Comparison of ENCODE assay signal across 2 fruit fly cellular contexts in the genomic region with DNA sequence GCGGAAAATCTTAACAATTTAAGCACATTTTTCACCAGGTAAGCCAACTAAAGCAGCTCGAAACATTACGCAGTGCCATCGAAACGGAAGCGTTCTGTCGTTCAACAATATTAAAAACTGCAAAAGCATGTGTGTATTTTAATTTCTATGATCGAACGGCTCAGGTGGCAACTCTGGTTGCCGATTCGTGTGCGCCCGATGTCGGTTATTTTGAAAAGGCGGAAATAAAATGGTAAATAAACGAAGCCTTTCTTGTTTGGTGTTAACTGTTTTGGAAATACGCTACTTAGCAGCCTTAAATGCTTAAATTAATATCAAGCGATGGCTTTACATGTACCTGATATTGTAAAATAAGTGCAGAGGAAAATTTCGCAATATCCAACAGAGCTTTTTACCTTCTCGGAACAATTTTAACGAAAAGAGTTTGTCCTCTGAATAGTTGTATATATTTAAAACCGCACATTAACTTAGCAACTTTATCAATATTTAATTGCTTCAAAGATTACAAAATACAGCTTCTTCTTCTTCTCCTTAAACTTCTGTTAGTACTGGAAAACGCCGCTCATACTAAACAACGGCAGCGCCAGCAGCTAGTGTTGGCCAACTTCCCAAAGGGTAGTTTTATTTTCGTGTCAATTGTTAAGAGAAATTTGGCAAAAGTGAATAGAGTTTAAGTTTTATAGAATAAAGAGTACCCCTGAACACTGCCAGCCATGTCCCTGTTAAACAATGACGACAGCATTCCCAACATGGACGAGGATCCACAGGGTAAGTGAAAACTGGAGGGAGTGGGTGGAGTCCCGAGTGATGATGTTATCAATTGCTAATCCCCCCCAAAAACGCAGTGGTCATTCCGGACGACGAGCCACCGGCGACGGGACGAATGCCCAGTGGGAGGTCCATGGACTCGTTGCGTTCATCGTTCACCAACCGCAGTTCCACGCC.
TF ChIP-seq lines count a peak whose summit lies in the region.

A gene (plus strand): TSS at position 588 of the 945 bp plus-strand sequence.

TF ChIP-seq in whole organism, embryonic, 481 proteins besides CTCF, POLR2A, EP300 and RAD21 (continued from another document and continues in another):
- TF ChIP-seq PHDP (tag; optimal IDR thresholded peaks at IDR 0.05; lab: Kevin White, UChicago) (no peak), CG11723 (GFP tag; optimal IDR thresholded peaks at IDR 0.05; lab: Kevin White, UChicago) (no peak), luna (GFP tag; optimal IDR thresholded peaks at IDR 0.05; lab: Kevin White, UChicago) (no peak), emc (GFP tag; optimal IDR thresholded peaks at IDR 0.05; lab: Kevin White, UChicago) (no peak), h (optimal IDR thresholded peaks at IDR 0.05; lab: Kevin White, UChicago) (no peak), Hr51 (GFP tag; optimal IDR thresholded peaks at IDR 0.05; lab: Kevin White, UChicago) (peak; percentile 5 to 35), CG11085 (GFP tag; IDR thresholded peaks at IDR 0.05; lab: Robert Waterston, UW) (peak; percentile 14; the same call in 1 of the 2 replicates), CkIIα-i1 (GFP tag; IDR thresholded peaks at IDR 0.05; lab: Robert Waterston, UW) (no peak), en (GFP tag; optimal IDR thresholded peaks at IDR 0.05; lab: Kevin White, UChicago) (no peak), fd64A (GFP tag; optimal IDR thresholded peaks at IDR 0.05; lab: Kevin White, UChicago) (no peak), CG6791 (GFP tag; IDR thresholded peaks at IDR 0.05; lab: Robert Waterston, UW; ENCODE audit: partially characterized antibody) (no peak), CG7357 (GFP tag; IDR thresholded peaks at IDR 0.05; lab: Robert Waterston, UW) (no peak), CG32767 (GFP tag; IDR thresholded peaks at IDR 0.05; lab: Robert Waterston, UW) (no peak), Ssrp (tag; optimal IDR thresholded peaks at IDR 0.05; lab: Kevin White, UChicago) (no peak), al (GFP tag; IDR thresholded peaks at IDR 0.05; lab: Robert Waterston, UW) (no peak), Sox102F (GFP tag; optimal IDR thresholded peaks at IDR 0.05; lab: Kevin White, UChicago) (no peak), CG10209 (GFP tag; optimal IDR thresholded peaks at IDR 0.05; lab: Kevin White, UChicago) (no peak), CG30403 (GFP tag; optimal IDR thresholded peaks at IDR 0.05; lab: Kevin White, UChicago) (peak; percentile 41), CG14965 (GFP tag; optimal IDR thresholded peaks at IDR 0.05; lab: Kevin White, UChicago; ENCODE audit: borderline replicate concordance) (no peak), H15 (GFP tag; IDR thresholded peaks at IDR 0.05; lab: Robert Waterston, UW) (no peak), repo (GFP tag; optimal IDR thresholded peaks at IDR 0.05; lab: Kevin White, UChicago) (no peak), CG3847 (GFP tag; IDR thresholded peaks at IDR 0.05; lab: Robert Waterston, UW) (peak; percentile 62), Mad (GFP tag; optimal IDR thresholded peaks at IDR 0.05; lab: Kevin White, UChicago) (no peak), YL-1 (GFP tag; optimal IDR thresholded peaks at IDR 0.05; lab: Kevin White, UChicago) (peak; percentile 1), Myb (GFP tag; optimal IDR thresholded peaks at IDR 0.05; lab: Kevin White, UChicago) (peak; percentile 90), dpn (GFP tag; optimal IDR thresholded peaks at IDR 0.05; lab: Kevin White, UChicago) (peak in 1 of 2 experiments; percentile 32), CG8290 (GFP tag; optimal IDR thresholded peaks at IDR 0.05; lab: Kevin White, UChicago) (peak; percentile 46), CG8290 (tag; optimal IDR thresholded peaks at IDR 0.05; lab: Kevin White, UChicago) (no peak), CG2712 (tag; optimal IDR thresholded peaks at IDR 0.05; lab: Kevin White, UChicago) (peak; percentile 32), CG10147 (GFP tag; optimal IDR thresholded peaks at IDR 0.05; lab: Kevin White, UChicago) (no peak), zf30C (GFP tag; optimal IDR thresholded peaks at IDR 0.05; lab: Kevin White, UChicago) (no peak), CG8359 (GFP tag; optimal IDR thresholded peaks at IDR 0.05; lab: Kevin White, UChicago; ENCODE audit: borderline replicate concordance) (no peak), CG7928 (GFP tag; optimal IDR thresholded peaks at IDR 0.05; lab: Kevin White, UChicago) (no peak), CG10274 (GFP tag; optimal IDR thresholded peaks at IDR 0.05; lab: Kevin White, UChicago) (no peak), run (tag; optimal IDR thresholded peaks at IDR 0.05; lab: Kevin White, UChicago) (no peak), sc (optimal IDR thresholded peaks at IDR 0.05; lab: Kevin White, UChicago) (no peak), sc (GFP tag; optimal IDR thresholded peaks at IDR 0.05; lab: Kevin White, UChicago) (no peak), fru (optimal IDR thresholded peaks at IDR 0.05; lab: Kevin White, UChicago) (no peak), prd (optimal IDR thresholded peaks at IDR 0.05; lab: Kevin White, UChicago) (no peak), prd (GFP tag; IDR thresholded peaks at IDR 0.05; lab: Robert Waterston, UW) (no peak), D19B (GFP tag; optimal IDR thresholded peaks at IDR 0.05; lab: Kevin White, UChicago) (no peak), gcm (GFP tag; optimal IDR thresholded peaks at IDR 0.05; lab: Kevin White, UChicago) (no peak), HLHmδ (GFP tag; optimal IDR thresholded peaks at IDR 0.05; lab: Kevin White, UChicago) (no peak), CG7987 (GFP tag; optimal IDR thresholded peaks at IDR 0.05; lab: Kevin White, UChicago) (no peak), gro (GFP tag; optimal IDR thresholded peaks at IDR 0.05; lab: Kevin White, UChicago) (peak; percentile 17), CG1603 (tag; optimal IDR thresholded peaks at IDR 0.05; lab: Kevin White, UChicago) (peak; percentile 44), Fer2 (tag; optimal IDR thresholded peaks at IDR 0.05; lab: Kevin White, UChicago) (peak; percentile 30), ara (GFP tag; IDR thresholded peaks at IDR 0.05; lab: Robert Waterston, UW) (no peak), zfh1 (GFP tag; IDR thresholded peaks at IDR 0.05; lab: Robert Waterston, UW) (peak; percentile 18; the same call in 1 of the 3 replicates), CG3995 (GFP tag; optimal IDR thresholded peaks at IDR 0.05; lab: Kevin White, UChicago) (peak; percentile 25), CG30020 (tag; optimal IDR thresholded peaks at IDR 0.05; lab: Kevin White, UChicago) (no peak), cwo (GFP tag; optimal IDR thresholded peaks at IDR 0.05; lab: Kevin White, UChicago) (no peak), CG6813 (GFP tag; optimal IDR thresholded peaks at IDR 0.05; lab: Kevin White, UChicago) (no peak), sima (GFP tag; optimal IDR thresholded peaks at IDR 0.05; lab: Kevin White, UChicago) (no peak), sim (GFP tag; IDR thresholded peaks at IDR 0.05; lab: Robert Waterston, UW) (no peak), crol (GFP tag; IDR thresholded peaks at IDR 0.05; lab: Robert Waterston, UW) (no peak), Hmr (GFP tag; optimal IDR thresholded peaks at IDR 0.05; lab: Kevin White, UChicago) (peak; percentile 50), CG2875 (GFP tag; optimal IDR thresholded peaks at IDR 0.05; lab: Kevin White, UChicago) (no peak), Lhr (GFP tag; optimal IDR thresholded peaks at IDR 0.05; lab: Kevin White, UChicago) (peak; percentile 37), CG12659 (GFP tag; optimal IDR thresholded peaks at IDR 0.05; lab: Kevin White, UChicago) (peak; percentile 62), CG10543 (GFP tag; optimal IDR thresholded peaks at IDR 0.05; lab: Kevin White, UChicago) (no peak), sqz (GFP tag; optimal IDR thresholded peaks at IDR 0.05; lab: Kevin White, UChicago) (peak; percentile 14)

TF ChIP-seq in whole organism, prepupa, 60 proteins besides CTCF, POLR2A, EP300 and RAD21 (continued from another document):
- no peak for TF ChIP-seq CG4318 (GFP tag; optimal IDR thresholded peaks at IDR 0.05; lab: Kevin White, UChicago)
